Fruit fly (Drosophila melanogaster) whole organism, prepupa: ENCODE measurements around the gene Fdh.

ENCODE experiments used
- CG15336 ChIP-seq: fragments of 200-800 bp; sonication (Bioruptor generic); IDR thresholded peaks from 2 replicates; pipeline ENCODE4 v1.3.6; 2022; ENCODE audit warnings: missing biosample characterization, missing genetic modification characterization
- CG6808 ChIP-seq: fragments of 200-800 bp; sonication (Bioruptor generic); optimal IDR thresholded peaks from 3 replicates; lab custom pipeline; 2017; ENCODE audit warnings: missing biosample characterization, missing genetic modification characterization, mild to moderate bottlenecking, moderate library complexity, missing genetic modification reagents
- Hr38 ChIP-seq: sonication (Bioruptor generic); optimal IDR thresholded peaks from 2 replicates; lab custom pipeline; 2016; ENCODE audit warnings: missing biosample characterization, missing genetic modification characterization
- topi ChIP-seq: fragments of 200-800 bp; sonication (Bioruptor generic); optimal IDR thresholded peaks from 3 replicates; lab custom pipeline; 2016; ENCODE audit warnings: missing biosample characterization, missing genetic modification characterization

- no peak for TF ChIP-seq topi (GFP tag; lab: Kevin White, UChicago)
- no peak for TF ChIP-seq CG6808 (GFP tag; lab: Kevin White, UChicago)
- no peak for TF ChIP-seq Hr38
- no peak for TF ChIP-seq CG15336 (GFP tag; lab: Robert Waterston, UW)
Observed at dm6 chr3R:10878628-10879027, 6.4 kb upstream of the Fdh start.
